Worm (Caenorhabditis elegans) whole organism, young adult: ENCODE data around the gene gly-13.

Experiments
- F52B5.7 ChIP-seq: sonication (generic microtip); optimal IDR thresholded peaks from 2 replicates; lab custom pipeline; 2016; ENCODE audit warnings: mild to moderate bottlenecking, missing genetic modification characterization, missing compliant biosample characterization
- ceh-27 ChIP-seq: fragments of 200-800 bp; sonication (Bioruptor generic); optimal IDR thresholded peaks from 2 replicates; lab custom pipeline; 2018; ENCODE audit warnings: mild to moderate bottlenecking, missing genetic modification characterization, moderate library complexity, missing compliant biosample characterization
- egl-18 ChIP-seq: fragments of 200-800 bp; sonication (Bioruptor generic); IDR thresholded peaks from 2 replicates; pipeline ENCODE4 v1.3.6; 2022; ENCODE audit warnings: missing genetic modification reagents, missing genetic modification characterization, missing compliant biosample characterization
- gei-17 ChIP-seq: fragments of 200-800 bp; sonication (Bioruptor generic); optimal IDR thresholded peaks from 2 replicates; lab custom pipeline; 2018; ENCODE audit warnings: mild to moderate bottlenecking, missing genetic modification characterization, missing compliant biosample characterization
- let-526 ChIP-seq: fragments of 200-800 bp; sonication (Bioruptor generic); IDR thresholded peaks from 2 replicates; pipeline ENCODE4 v1.3.6; 2022; ENCODE audit warnings: missing genetic modification reagents, missing genetic modification characterization, missing compliant biosample characterization
- lsy-27 ChIP-seq: sonication (generic microtip); optimal IDR thresholded peaks from 2 replicates; lab custom pipeline; 2017; ENCODE audit warnings: missing genetic modification characterization, mild to moderate bottlenecking, missing compliant biosample characterization, antibody characterized with exemption, missing genotype, borderline replicate concordance; ENCODE audit not compliant: insufficient read depth
- madf-3 ChIP-seq: fragments of 200-800 bp; sonication (Bioruptor generic); IDR thresholded peaks from 2 replicates; pipeline ENCODE4 v1.3.6; 2022; ENCODE audit warnings: missing genetic modification reagents, missing genetic modification characterization, missing compliant biosample characterization
- madf-6 ChIP-seq: fragments of 200-800 bp; sonication (Bioruptor generic); IDR thresholded peaks from 2 replicates; pipeline ENCODE4 v1.3.6; 2022; ENCODE audit warnings: missing genetic modification reagents, missing genetic modification characterization, missing compliant biosample characterization
- mes-4 ChIP-seq: sonication (generic microtip); optimal IDR thresholded peaks from 2 replicates; lab custom pipeline; 2016; ENCODE audit warnings: missing genotype, missing genetic modification characterization, missing compliant biosample characterization
- nfya-1 ChIP-seq: sonication (generic microtip); optimal IDR thresholded peaks from 2 replicates; lab custom pipeline; 2017; ENCODE audit warnings: antibody characterized with exemption, missing compliant biosample characterization, missing genetic modification characterization, borderline replicate concordance; ENCODE audit not compliant: insufficient read depth
- nhr-80 ChIP-seq: sonication (generic microtip); optimal IDR thresholded peaks from 2 replicates; lab custom pipeline; 2016; ENCODE audit warnings: missing genetic modification characterization, missing compliant biosample characterization
- pha-4 ChIP-seq: fragments of 150-350 bp; sonication (generic microtip); optimal IDR thresholded peaks from 2 replicates; lab custom pipeline; 2014; ENCODE audit warnings: missing biosample characterization, missing genetic modification reagents, missing genetic modification characterization
- tbp1 ChIP-seq: fragments of 200-800 bp; sonication (Bioruptor generic); optimal IDR thresholded peaks from 2 replicates; lab custom pipeline; 2018; ENCODE audit warnings: mild to moderate bottlenecking, missing genetic modification characterization, missing compliant biosample characterization
- unc-130 ChIP-seq: sonication (generic microtip); optimal IDR thresholded peaks from 2 replicates; lab custom pipeline; 2016; ENCODE audit warnings: missing genetic modification reagents, missing genetic modification characterization, missing compliant biosample characterization

ce11 chrX:9268373-9268772 is 28.0 kb downstream of the gly-13 start:
- TF ChIP-seq F52B5.7 = no peak
- TF ChIP-seq nhr-80 (tag; lab: Kevin White, UChicago) = no peak
- TF ChIP-seq madf-3 = no peak
- TF ChIP-seq lsy-27 = no peak
- TF ChIP-seq let-526 (GFP tag; lab: Robert Waterston, UW) = no peak
- TF ChIP-seq unc-130 (GFP tag; lab: Kevin White, UChicago) = no peak
- TF ChIP-seq nfya-1 (tag; lab: Kevin White, UChicago) = no peak
- TF ChIP-seq ceh-27 (GFP tag; lab: Kevin White, UChicago) = no peak
- TF ChIP-seq pha-4 (tag; lab: Kevin White, UChicago) = no peak
- TF ChIP-seq egl-18 (GFP tag; lab: Robert Waterston, UW) = no peak
- no peak for TF ChIP-seq gei-17 (GFP tag; lab: Kevin White, UChicago)
- no peak for TF ChIP-seq tbp1 (GFP tag; lab: Kevin White, UChicago)
- no peak for TF ChIP-seq mes-4 (tag; lab: Kevin White, UChicago)
- TF ChIP-seq madf-6 (GFP tag; lab: Robert Waterston, UW) = no peak
